Fruit fly (Drosophila melanogaster) whole organism, embryonic: ENCODE measurements around the gene mfr.
A peak's percentile ranks its signal among the peaks of the same experiment; 100 is the strongest.

Experiments used
- Antp ChIP-seq: fragments of 200-800 bp; sonication (Bioruptor generic); optimal IDR thresholded peaks from 3 replicates; lab custom pipeline; 2016; ENCODE audit warnings: missing biosample characterization, missing genetic modification characterization
- CG10209 ChIP-seq: fragments of 200-800 bp; sonication (Bioruptor generic); optimal IDR thresholded peaks from 3 replicates; lab custom pipeline; 2017; ENCODE audit warnings: missing biosample characterization, mild to moderate bottlenecking, missing genetic modification characterization, missing genetic modification reagents
- CG11247 ChIP-seq: fragments of 200-800 bp; sonication (Bioruptor generic); IDR thresholded peaks from 2 replicates; pipeline ENCODE4 v1.3.6; 2022; ENCODE audit warnings: missing biosample characterization, missing genetic modification characterization
- CG11398 ChIP-seq: fragments of 200-800 bp; sonication (Bioruptor generic); optimal IDR thresholded peaks from 2 replicates; lab custom pipeline; 2016; ENCODE audit warnings: missing biosample characterization, missing genetic modification characterization
- CG11723 ChIP-seq: fragments of 200-800 bp; sonication (Bioruptor generic); optimal IDR thresholded peaks from 2 replicates; lab custom pipeline; 2017; ENCODE audit warnings: missing biosample characterization, mild to moderate bottlenecking, missing genetic modification characterization
- CG1233 ChIP-seq: fragments of 200-800 bp; sonication (Bioruptor generic); optimal IDR thresholded peaks from 4 replicates; lab custom pipeline; 2018; ENCODE audit warnings: missing biosample characterization, mild to moderate bottlenecking, missing genetic modification characterization
- CG13775 ChIP-seq: fragments of 200-800 bp; sonication (Bioruptor generic); optimal IDR thresholded peaks from 3 replicates; lab custom pipeline; 2017; ENCODE audit warnings: missing biosample characterization, mild to moderate bottlenecking, missing genetic modification characterization
- CG14965 ChIP-seq: fragments of 200-800 bp; sonication (Bioruptor generic); optimal IDR thresholded peaks from 2 replicates; lab custom pipeline; 2016; ENCODE audit warnings: missing biosample characterization, missing genetic modification characterization, borderline replicate concordance
- CG17359 ChIP-seq: fragments of 200-800 bp; sonication (Bioruptor generic); optimal IDR thresholded peaks from 3 replicates; lab custom pipeline; 2018; ENCODE audit warnings: missing biosample characterization, mild to moderate bottlenecking, missing genetic modification characterization, moderate library complexity
- CG17385 ChIP-seq: fragments of 200-800 bp; sonication (Bioruptor generic); optimal IDR thresholded peaks from 3 replicates; lab custom pipeline; 2018; ENCODE audit warnings: missing biosample characterization, mild to moderate bottlenecking, missing genetic modification characterization
- CG18011 ChIP-seq: fragments of 200-800 bp; sonication (Bioruptor generic); optimal IDR thresholded peaks from 2 replicates; lab custom pipeline; 2017; ENCODE audit warnings: missing biosample characterization, missing genetic modification characterization, mild to moderate bottlenecking, moderate library complexity, missing genotype
- CG30403 ChIP-seq: fragments of 200-800 bp; sonication (Bioruptor generic); optimal IDR thresholded peaks from 3 replicates; lab custom pipeline; 2016; ENCODE audit warnings: missing biosample characterization, missing genetic modification characterization
- CG32767 ChIP-seq: fragments of 200-800 bp; sonication (Bioruptor generic); IDR thresholded peaks from 2 replicates; pipeline ENCODE4 v1.3.6; 2022; ENCODE audit warnings: missing biosample characterization, missing genetic modification characterization
- CG34422 ChIP-seq: fragments of 200-800 bp; sonication (Bioruptor generic); IDR thresholded peaks from 3 replicates; pipeline ENCODE4 v1.3.6; 2022; ENCODE audit warnings: missing biosample characterization, missing genetic modification characterization
- CG4820 ChIP-seq: fragments of 200-800 bp; sonication (Bioruptor generic); optimal IDR thresholded peaks from 3 replicates; lab custom pipeline; 2016; ENCODE audit warnings: missing biosample characterization, missing genetic modification characterization
- CG5180 ChIP-seq: fragments of 200-800 bp; sonication (Bioruptor generic); optimal IDR thresholded peaks from 3 replicates; lab custom pipeline; 2017; ENCODE audit warnings: missing biosample characterization, missing genetic modification characterization, mild to moderate bottlenecking, moderate library complexity, missing genetic modification reagents
- CG6272 ChIP-seq: fragments of 200-800 bp; sonication (Bioruptor generic); IDR thresholded peaks from 2 replicates; pipeline ENCODE4 v1.3.6; 2022; ENCODE audit warnings: missing biosample characterization, missing genetic modification characterization
- CG6791 ChIP-seq: fragments of 200-800 bp; sonication (Bioruptor generic); IDR thresholded peaks from 3 replicates; pipeline ENCODE4 v1.3.6; 2022; ENCODE audit warnings: missing biosample characterization, missing genetic modification characterization; ENCODE audit not compliant: partially characterized antibody
- CG6854 ChIP-seq: fragments of 200-800 bp; sonication (Bioruptor generic); optimal IDR thresholded peaks from 3 replicates; lab custom pipeline; 2017; ENCODE audit warnings: missing biosample characterization, mild to moderate bottlenecking, missing genetic modification characterization
- CG7271 ChIP-seq: fragments of 200-800 bp; sonication (Bioruptor generic); optimal IDR thresholded peaks from 2 replicates; lab custom pipeline; 2018; ENCODE audit warnings: missing biosample characterization, mild to moderate bottlenecking, missing genetic modification characterization, moderate library complexity
- CG7372 ChIP-seq: fragments of 200-800 bp; sonication (Bioruptor generic); IDR thresholded peaks from 2 replicates; pipeline ENCODE4 v1.3.6; 2022; ENCODE audit warnings: missing biosample characterization, missing genetic modification characterization
- CG8359 ChIP-seq: fragments of 200-800 bp; sonication (Bioruptor generic); optimal IDR thresholded peaks from 2 replicates; lab custom pipeline; 2017; ENCODE audit warnings: missing biosample characterization, mild to moderate bottlenecking, missing genetic modification characterization, borderline replicate concordance
- CG9609 ChIP-seq: fragments of 200-800 bp; sonication (Bioruptor generic); optimal IDR thresholded peaks from 3 replicates; lab custom pipeline; 2016; ENCODE audit warnings: missing biosample characterization, missing genetic modification characterization
- CG9876 ChIP-seq: fragments of 200-800 bp; sonication (Bioruptor generic); optimal IDR thresholded peaks from 2 replicates; lab custom pipeline; 2016; ENCODE audit warnings: missing biosample characterization, missing genetic modification characterization
- D ChIP-seq, 2 experiments: fragments of 200-800 bp in 1 of 2; fragments of >200 bp in 1 of 2; sonication (Bioruptor generic) in 1 of 2; optimal IDR thresholded peaks; 2 replicates in 1 of 2; 3 replicates in 1 of 2; lab custom pipeline; 2017; ENCODE audit warnings: mild to moderate bottlenecking in 1 of 2, missing biosample characterization in 1 of 2, missing genetic modification characterization in 1 of 2, missing genetic modification reagents in 1 of 2
- Dad ChIP-seq: fragments of 200-800 bp; sonication (Bioruptor generic); optimal IDR thresholded peaks from 3 replicates; lab custom pipeline; 2016; ENCODE audit warnings: missing biosample characterization, missing genetic modification characterization
- Dref ChIP-seq: fragments of 200-800 bp; sonication (Bioruptor generic); IDR thresholded peaks from 2 replicates; pipeline ENCODE4 v1.3.6; 2022; ENCODE audit warnings: missing biosample characterization, missing genetic modification characterization
- Ets97D ChIP-seq: fragments of 200-800 bp; sonication (Bioruptor generic); optimal IDR thresholded peaks from 3 replicates; lab custom pipeline; 2016; ENCODE audit warnings: missing biosample characterization, missing genetic modification characterization
- Gsc ChIP-seq: fragments of 200-800 bp; sonication (Bioruptor generic); IDR thresholded peaks from 2 replicates; pipeline ENCODE4 v1.3.6; 2022; ENCODE audit warnings: missing biosample characterization, missing genetic modification characterization
- Jarid2 ChIP-seq: fragments of 200-800 bp; sonication (Bioruptor generic); optimal IDR thresholded peaks from 3 replicates; lab custom pipeline; 2017; ENCODE audit warnings: mild to moderate bottlenecking, missing biosample characterization, missing genetic modification reagents, missing genetic modification characterization
- Meics ChIP-seq: fragments of 200-800 bp; sonication (Bioruptor generic); optimal IDR thresholded peaks from 2 replicates; lab custom pipeline; 2017; ENCODE audit warnings: missing biosample characterization, mild to moderate bottlenecking, missing genetic modification characterization
- Rfx ChIP-seq: fragments of 200-800 bp; sonication (Bioruptor generic); IDR thresholded peaks from 2 replicates; pipeline ENCODE4 v1.3.6; 2022; ENCODE audit warnings: missing biosample characterization, missing genetic modification characterization
- bbx ChIP-seq: fragments of 200-800 bp; sonication (Bioruptor generic); IDR thresholded peaks from 2 replicates; pipeline ENCODE4 v1.3.6; 2022; ENCODE audit warnings: missing biosample characterization, missing genetic modification characterization; ENCODE audit not compliant: partially characterized antibody
- cato ChIP-seq: fragments of 200-800 bp; sonication (Bioruptor generic); optimal IDR thresholded peaks from 2 replicates; lab custom pipeline; 2016; ENCODE audit warnings: missing biosample characterization, missing genetic modification characterization, borderline replicate concordance
- cg ChIP-seq: fragments of 200-800 bp; sonication (Bioruptor generic); optimal IDR thresholded peaks from 3 replicates; lab custom pipeline; 2019; ENCODE audit warnings: missing biosample characterization, mild to moderate bottlenecking, missing genetic modification characterization, moderate library complexity
- dysf ChIP-seq: fragments of 200-800 bp; sonication (Bioruptor generic); IDR thresholded peaks from 3 replicates; pipeline ENCODE4 v1.3.6; 2022; ENCODE audit warnings: missing biosample characterization, missing genetic modification characterization
- gcm ChIP-seq: fragments of 200-800 bp; sonication (Bioruptor generic); optimal IDR thresholded peaks from 2 replicates; lab custom pipeline; 2019; ENCODE audit warnings: missing biosample characterization, mild to moderate bottlenecking, missing genetic modification characterization, moderate library complexity
- gfzf ChIP-seq: fragments of 200-800 bp; sonication (Bioruptor generic); optimal IDR thresholded peaks from 2 replicates; lab custom pipeline; 2016; ENCODE audit warnings: missing biosample characterization, mild to moderate bottlenecking, missing genetic modification characterization, moderate library complexity
- grau ChIP-seq: fragments of 200-800 bp; optimal IDR thresholded peaks from 3 replicates; lab custom pipeline; 2019; ENCODE audit warnings: missing biosample characterization, mild to moderate bottlenecking, missing genetic modification characterization, moderate library complexity
- jigr1 ChIP-seq: fragments of 200-800 bp; sonication (Bioruptor generic); IDR thresholded peaks from 3 replicates; pipeline ENCODE4 v1.3.6; 2022; ENCODE audit warnings: missing biosample characterization, missing genetic modification characterization
- lilli ChIP-seq: fragments of 200-800 bp; sonication (Bioruptor generic); optimal IDR thresholded peaks from 3 replicates; lab custom pipeline; 2016; ENCODE audit warnings: missing biosample characterization, missing genetic modification characterization
- nerfin-2 ChIP-seq: fragments of 200-800 bp; sonication (Bioruptor generic); IDR thresholded peaks from 2 replicates; pipeline ENCODE4 v1.3.6; 2022; ENCODE audit warnings: missing biosample characterization, missing genetic modification characterization; ENCODE audit not compliant: partially characterized antibody
- otp ChIP-seq: fragments of 200-800 bp; sonication (Bioruptor generic); IDR thresholded peaks from 3 replicates; pipeline ENCODE4, ENCODE4 v1.3.6; 2022; ENCODE audit warnings: missing biosample characterization, missing genetic modification characterization
- pb ChIP-seq: fragments of 200-800 bp; sonication (Bioruptor generic); optimal IDR thresholded peaks from 3 replicates; lab custom pipeline; 2016; ENCODE audit warnings: missing biosample characterization, missing genetic modification characterization
- prd ChIP-seq, 3 experiments: fragments of >200 bp in 2 of 3; fragments of 200-800 bp in 1 of 3; sonication (Bioruptor generic) in 1 of 3; optimal IDR thresholded peaks in 2 of 3; IDR thresholded peaks in 1 of 3; 2 replicates in 2 of 3; 3 replicates in 1 of 3; pipeline versions ENCODE4 v1.3.6 to Lab custom; 2017 to 2022; ENCODE audit warnings: missing biosample characterization in 1 of 3, missing genetic modification characterization in 1 of 3
- pzg ChIP-seq: fragments of 200-800 bp; sonication (Bioruptor generic); optimal IDR thresholded peaks from 3 replicates; lab custom pipeline; 2018; ENCODE audit warnings: missing biosample characterization, mild to moderate bottlenecking, missing genetic modification characterization, moderate library complexity
- sens ChIP-seq: fragments of 200-800 bp; sonication (Bioruptor generic); peaks from one replicate; lab custom pipeline; 2016; ENCODE audit warnings: missing biosample characterization, missing genetic modification characterization
- ssp ChIP-seq: fragments of 200-800 bp; sonication (Bioruptor generic); IDR thresholded peaks from 2 replicates; pipeline ENCODE4 v1.3.6; 2022; ENCODE audit warnings: missing biosample characterization, missing genetic modification characterization
- vnd ChIP-seq: fragments of 200-800 bp; sonication (Bioruptor generic); IDR thresholded peaks from 3 replicates; pipeline ENCODE4 v1.3.6; 2022; ENCODE audit warnings: missing biosample characterization, missing genetic modification characterization; ENCODE audit not compliant: partially characterized antibody
- wek ChIP-seq: fragments of 200-800 bp; sonication (Bioruptor generic); optimal IDR thresholded peaks from 3 replicates; lab custom pipeline; 2018; ENCODE audit warnings: missing biosample characterization, mild to moderate bottlenecking, missing genetic modification characterization, moderate library complexity

Gene mfr

DNA sequence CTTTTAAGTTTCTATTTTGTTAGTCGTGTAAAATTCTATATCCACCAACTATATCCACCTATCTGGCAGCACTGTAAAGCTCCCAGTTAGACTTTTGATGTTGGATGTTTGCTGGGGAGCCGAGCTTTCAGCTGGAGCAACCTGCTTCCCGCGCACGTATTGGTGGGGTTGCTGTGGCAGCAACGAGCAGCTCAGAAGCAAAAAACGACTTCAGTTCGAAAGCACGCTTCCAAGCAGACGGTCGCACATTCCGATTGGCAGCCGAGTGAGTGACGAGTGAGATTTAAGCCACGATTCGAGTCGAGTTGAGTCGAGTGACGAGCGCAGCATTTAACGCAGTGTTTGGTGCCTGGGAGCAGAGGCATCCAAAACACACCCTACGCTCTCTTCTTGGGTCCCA is at the start of gene mfr, which contains the start of gene Tsp66E (continued):
- no peak for TF ChIP-seq Gsc (GFP tag; lab: Robert Waterston, UW)
- no peak for TF ChIP-seq CG11398 (GFP tag; lab: Kevin White, UChicago)
- no peak for TF ChIP-seq vnd
- no peak for TF ChIP-seq otp (GFP tag; lab: Robert Waterston, UW)
- peak; percentile 10 for TF ChIP-seq lilli (GFP tag; lab: Kevin White, UChicago)
- no peak for TF ChIP-seq CG8359 (GFP tag; lab: Kevin White, UChicago)
- TF ChIP-seq Jarid2 (GFP tag; lab: Kevin White, UChicago): peak; percentile 89
- no peak for TF ChIP-seq gfzf
- TF ChIP-seq CG11247 (GFP tag; lab: Robert Waterston, UW): no peak
- no peak for TF ChIP-seq sens (GFP tag; lab: Kevin White, UChicago)
- TF ChIP-seq CG30403 (GFP tag; lab: Kevin White, UChicago): no peak
- no peak for TF ChIP-seq pb (GFP tag; lab: Kevin White, UChicago)
- no peak for TF ChIP-seq CG6272 (GFP tag; lab: Robert Waterston, UW)
- peak; percentile 92 for TF ChIP-seq Meics (GFP tag; lab: Kevin White, UChicago)
- no peak for TF ChIP-seq CG17359
- TF ChIP-seq Dref: no peak
- no peak for TF ChIP-seq CG13775 (GFP tag; lab: Kevin White, UChicago)
- no peak for TF ChIP-seq CG10209
- TF ChIP-seq CG6854 (GFP tag; lab: Kevin White, UChicago): peak; percentile 39
- TF ChIP-seq CG5180 (GFP tag; lab: Kevin White, UChicago): peak; percentile 75
- TF ChIP-seq CG7271: no peak
- no peak for TF ChIP-seq CG17385 (GFP tag; lab: Kevin White, UChicago)
- no peak for TF ChIP-seq jigr1 (GFP tag; lab: Robert Waterston, UW)
- no peak for TF ChIP-seq gcm (GFP tag; lab: Kevin White, UChicago)
- TF ChIP-seq nerfin-2 (GFP tag; lab: Robert Waterston, UW): no peak
- no peak for TF ChIP-seq prd (optimal IDR thresholded peaks at IDR 0.05; lab: Kevin White, UChicago)
- TF ChIP-seq prd (GFP tag; IDR thresholded peaks at IDR 0.05; lab: Robert Waterston, UW): no peak
- no peak for TF ChIP-seq CG9876 (GFP tag; lab: Kevin White, UChicago)
- TF ChIP-seq CG1233 (GFP tag; lab: Kevin White, UChicago): no peak
- TF ChIP-seq CG34422 (GFP tag; lab: Robert Waterston, UW): no peak
- no peak for TF ChIP-seq wek (GFP tag; lab: Kevin White, UChicago)
- no peak for TF ChIP-seq ssp (GFP tag; lab: Robert Waterston, UW)
- TF ChIP-seq cg (GFP tag; lab: Kevin White, UChicago): peak; percentile 27
- TF ChIP-seq dysf: no peak
- TF ChIP-seq CG7372 (GFP tag; lab: Robert Waterston, UW): no peak
- no peak for TF ChIP-seq CG11723
- no peak for TF ChIP-seq CG9609 (GFP tag; lab: Kevin White, UChicago)
- TF ChIP-seq Rfx (GFP tag; lab: Robert Waterston, UW): peak; percentile 31; the same call in 1 of the 2 replicates
- TF ChIP-seq cato (GFP tag; lab: Kevin White, UChicago): no peak
- no peak for TF ChIP-seq D (optimal IDR thresholded peaks at IDR 0.05; lab: Kevin White, UChicago)
- no peak for TF ChIP-seq D (GFP tag; optimal IDR thresholded peaks at IDR 0.05; lab: Kevin White, UChicago)
- no peak for TF ChIP-seq Dad
- no peak for TF ChIP-seq CG4820 (GFP tag; lab: Kevin White, UChicago)
- TF ChIP-seq Ets97D (GFP tag; lab: Kevin White, UChicago): no peak
- peak; percentile 26; the same call in 1 of the 3 replicates for TF ChIP-seq CG6791 (GFP tag; lab: Robert Waterston, UW)
- no peak for TF ChIP-seq grau (tag; lab: Kevin White, UChicago)
- peak; percentile 53; the same call in 1 of the 2 replicates for TF ChIP-seq bbx (GFP tag; lab: Robert Waterston, UW)
- no peak for TF ChIP-seq pzg (GFP tag; lab: Kevin White, UChicago)
- TF ChIP-seq CG32767 (GFP tag; lab: Robert Waterston, UW): no peak
- TF ChIP-seq CG18011 (GFP tag; lab: Kevin White, UChicago): no peak
- no peak for TF ChIP-seq CG14965
- peak; percentile 4 for TF ChIP-seq Antp (GFP tag; lab: Kevin White, UChicago)
